Worm (Caenorhabditis elegans) whole organism, late embryonic: ENCODE results near the gene Y66C5A.2.
A peak's percentile ranks its signal among the peaks of the same experiment; 100 is the strongest.

ENCODE experiments used
- T23F11.4 ChIP-seq: fragments of 200-800 bp; sonication (Bioruptor generic); optimal IDR thresholded peaks from 2 replicates; lab custom pipeline; 2018; ENCODE audit warnings: mild to moderate bottlenecking, missing genetic modification characterization, missing compliant biosample characterization
- ahr-1 ChIP-seq: sonication (generic microtip); optimal IDR thresholded peaks from 2 replicates; lab custom pipeline; 2016; ENCODE audit warnings: missing genetic modification characterization, missing compliant biosample characterization
- ceh-18 ChIP-seq: sonication (generic microtip); optimal IDR thresholded peaks from 2 replicates; lab custom pipeline; 2016; ENCODE audit warnings: missing genetic modification characterization, missing compliant biosample characterization
- ceh-19 ChIP-seq: fragments of 200-800 bp; sonication (Bioruptor generic); optimal IDR thresholded peaks from 2 replicates; lab custom pipeline; 2018; ENCODE audit warnings: mild to moderate bottlenecking, missing genetic modification characterization, missing compliant biosample characterization
- ceh-30 ChIP-seq: fragments of 150-350 bp; optimal IDR thresholded peaks from 2 replicates; lab custom pipeline; 2014; ENCODE audit warnings: missing biosample characterization, missing genetic modification characterization
- ceh-31 ChIP-seq: sonication (generic microtip); optimal IDR thresholded peaks from 2 replicates; lab custom pipeline; 2016; ENCODE audit warnings: missing genetic modification characterization, missing compliant biosample characterization
- ceh-9 ChIP-seq: sonication (generic microtip); optimal IDR thresholded peaks from 2 replicates; lab custom pipeline; 2016; ENCODE audit warnings: mild to moderate bottlenecking, missing genetic modification characterization, inconsistent platforms, missing compliant biosample characterization
- elt-2 ChIP-seq: sonication (generic microtip); optimal IDR thresholded peaks from 2 replicates; lab custom pipeline; 2016; ENCODE audit warnings: missing genetic modification reagents, missing genetic modification characterization, missing compliant biosample characterization
- hlh-6 ChIP-seq: sonication (generic microtip); optimal IDR thresholded peaks from 2 replicates; lab custom pipeline; 2016; ENCODE audit warnings: missing genotype, missing genetic modification characterization, missing compliant biosample characterization
- hlh-8 ChIP-seq: sonication (generic microtip); optimal IDR thresholded peaks from 2 replicates; lab custom pipeline; 2016; ENCODE audit warnings: missing genotype, missing genetic modification characterization, missing compliant biosample characterization
- lin-11 ChIP-seq: fragments of 200-800 bp; sonication (Bioruptor generic); optimal IDR thresholded peaks from 2 replicates; lab custom pipeline; 2018; ENCODE audit warnings: mild to moderate bottlenecking, missing genetic modification characterization, missing compliant biosample characterization
- nhr-11 ChIP-seq: fragments of 150-350 bp; optimal IDR thresholded peaks from 2 replicates; lab custom pipeline; 2014; ENCODE audit warnings: missing biosample characterization, missing genetic modification characterization
- pag-3 ChIP-seq: sonication (generic microtip); optimal IDR thresholded peaks from 2 replicates; lab custom pipeline; 2016; ENCODE audit warnings: missing compliant biosample characterization, missing genetic modification characterization, borderline replicate concordance
- pha-4 ChIP-seq: fragments of 150-350 bp; optimal IDR thresholded peaks from 2 replicates; lab custom pipeline; 2018; ENCODE audit warnings: missing biosample characterization, missing genetic modification reagents, missing genetic modification characterization
- rnt-1 ChIP-seq: sonication (generic microtip); optimal IDR thresholded peaks from 2 replicates; lab custom pipeline; 2016; ENCODE audit warnings: missing genetic modification characterization, missing compliant biosample characterization
- sdc-2 ChIP-seq: sonication (generic microtip); optimal IDR thresholded peaks from 2 replicates; lab custom pipeline; 2016; ENCODE audit warnings: missing genotype, missing genetic modification characterization, missing compliant biosample characterization
- unc-55 ChIP-seq: sonication (generic microtip); optimal IDR thresholded peaks from 2 replicates; lab custom pipeline; 2017; ENCODE audit warnings: missing biosample characterization, missing genetic modification reagents, missing genetic modification characterization
- unc-86 ChIP-seq: sonication (generic microtip); optimal IDR thresholded peaks from 2 replicates; lab custom pipeline; 2016; ENCODE audit warnings: missing genetic modification characterization, missing compliant biosample characterization

Y66C5A.2 gene

ce11 chrX:14505578-14506353 lies 45.3 kb downstream of the Y66C5A.2 start (continued):
- TF ChIP-seq unc-55 (GFP tag; lab: Kevin White, UChicago) (no peak), pha-4 (tag; lab: Kevin White, UChicago) (no peak), ceh-9 (tag; lab: Kevin White, UChicago) (no peak), elt-2 (peak; percentile 72), sdc-2 (tag; lab: Kevin White, UChicago) (peak; percentile 52), pag-3 (tag; lab: Kevin White, UChicago) (no peak), ahr-1 (tag; lab: Kevin White, UChicago) (no peak)

- TF ChIP-seq ceh-31 (tag; lab: Kevin White, UChicago) = no peak
- TF ChIP-seq ceh-19 (GFP tag; lab: Kevin White, UChicago) = no peak
- no peak for TF ChIP-seq ceh-30
- TF ChIP-seq, all 69 proteins: peak for 0
Observed at ce11 chrX:14507992-14508391, 47.5 kb downstream of the Y66C5A.2 start.

ce11 chrX:14508823-14509259 lies 48.3 kb downstream of the Y66C5A.2 start:
- TF ChIP-seq lin-11 (tag; lab: Kevin White, UChicago) = no peak
- TF ChIP-seq rnt-1 = peak; percentile 36
- peak; percentile 38 for TF ChIP-seq unc-55 (GFP tag; lab: Kevin White, UChicago)
- peak; percentile 61 for TF ChIP-seq ceh-18 (tag; lab: Kevin White, UChicago)

ce11 chrX:14510358-14510757 lies 49.8 kb downstream of the Y66C5A.2 start:
- TF ChIP-seq unc-86 (tag; lab: Kevin White, UChicago) (no peak), hlh-6 (tag; lab: Kevin White, UChicago) (no peak), nhr-11 (tag; lab: Kevin White, UChicago) (no peak), hlh-8 (tag; lab: Kevin White, UChicago) (no peak), ceh-18 (tag; lab: Kevin White, UChicago) (no peak), T23F11.4 (GFP tag; lab: Kevin White, UChicago) (no peak)
